Worm (Caenorhabditis elegans): ENCODE measurements around the gene ced-3.

DNA sequence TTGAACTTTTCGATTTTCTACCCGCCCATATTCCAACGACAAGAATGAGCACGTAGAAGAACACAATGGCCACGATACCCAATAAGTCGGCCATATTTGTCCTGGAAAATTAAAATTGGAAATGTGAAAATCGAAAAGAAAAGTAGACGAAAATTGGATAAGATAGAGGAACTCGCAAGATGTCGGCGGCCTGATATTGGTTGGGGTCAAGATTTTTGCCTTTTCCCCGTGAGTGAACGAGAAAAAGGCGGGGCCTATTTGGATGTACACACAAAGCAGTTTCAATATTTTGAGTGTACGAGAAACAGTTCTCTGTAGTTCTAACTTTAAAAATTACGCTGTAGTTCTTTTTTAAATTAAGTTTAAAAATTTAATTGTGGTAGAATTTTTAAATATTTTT lies 10.5 kb upstream of the ced-3 start, which contains the start of gene cho-1:
- TF ChIP-seq mdl-1 (tag; optimal IDR thresholded peaks at IDR 0.05) (no peak), mab-5 (tag; optimal IDR thresholded peaks at IDR 0.05) (no peak), nhr-23 (tag; optimal IDR thresholded peaks at IDR 0.05) (no peak), fos-1 (tag; optimal IDR thresholded peaks at IDR 0.05) (no peak), nhr-25 (tag; optimal IDR thresholded peaks at IDR 0.05) (no peak), ztf-4 (tag; optimal IDR thresholded peaks at IDR 0.05) (no peak), snpc-4 (tag; optimal IDR thresholded peaks at IDR 0.05) (no peak), elt-3 (tag; optimal IDR thresholded peaks at IDR 0.05) (no peak), ZK546.5 (tag; optimal IDR thresholded peaks at IDR 0.05) (no peak), unc-62 (GFP tag; optimal IDR thresholded peaks at IDR 0.05) (no peak), skn-1 (tag; optimal IDR thresholded peaks at IDR 0.05) (no peak)

Data from whole organism, L2 larva.